Fruit fly (Drosophila melanogaster): Measurements from ENCODE around the gene CG8132.
A peak's percentile ranks its signal among the peaks of the same experiment; 100 is the strongest.

Gene CG8132

DNA sequence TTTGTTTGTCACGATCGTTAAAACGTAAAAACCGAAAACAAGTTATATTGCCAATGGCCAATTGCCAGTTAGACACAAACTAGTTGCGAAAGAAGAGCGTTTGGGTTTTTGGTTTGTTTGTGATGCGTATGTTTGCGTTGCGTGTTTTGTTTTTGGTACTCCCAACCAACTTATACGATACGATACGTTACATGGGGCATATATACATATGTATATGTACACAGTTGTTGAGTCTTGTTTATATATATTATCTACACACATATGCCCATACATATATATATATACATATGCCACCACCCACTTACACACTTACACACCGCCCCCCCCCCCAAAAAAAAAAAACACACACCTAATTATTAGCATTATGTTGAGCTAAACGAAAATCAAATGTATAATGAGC is 47.0 kb downstream of the CG8132 start:
- peak; percentile 30 for TF ChIP-seq CG6813 (GFP tag; optimal IDR thresholded peaks at IDR 0.05)
- no peak for TF ChIP-seq Hey (tag; optimal IDR thresholded peaks at IDR 0.05)
- TF ChIP-seq grn (GFP tag; optimal IDR thresholded peaks at IDR 0.05), result no peak
- TF ChIP-seq pum (GFP tag; optimal IDR thresholded peaks at IDR 0.05), result no peak
- no peak for TF ChIP-seq nom (GFP tag; optimal IDR thresholded peaks at IDR 0.05)
- TF ChIP-seq so (GFP tag; IDR thresholded peaks at IDR 0.05), result no peak
- peak; percentile 46 for TF ChIP-seq CG10543 (GFP tag; optimal IDR thresholded peaks at IDR 0.05)
- no peak for TF ChIP-seq H2.0 (GFP tag; IDR thresholded peaks at IDR 0.05)
- TF ChIP-seq CG32532 (GFP tag; IDR thresholded peaks at IDR 0.05), result no peak
- no peak for TF ChIP-seq da (GFP tag; optimal IDR thresholded peaks at IDR 0.05)
- peak; percentile 9 for TF ChIP-seq Meics (GFP tag; optimal IDR thresholded peaks at IDR 0.05)
- TF ChIP-seq CG34376 (GFP tag; optimal IDR thresholded peaks at IDR 0.05), result peak; percentile 28
- TF ChIP-seq p53 (GFP tag; optimal IDR thresholded peaks at IDR 0.05), result no peak
- no peak for TF ChIP-seq br (optimal IDR thresholded peaks at IDR 0.05)
- no peak for TF ChIP-seq ind (GFP tag; optimal IDR thresholded peaks at IDR 0.05)
- TF ChIP-seq HmgZ (tag; optimal IDR thresholded peaks at IDR 0.05), result peak; percentile 2
- peak; percentile 41 for TF ChIP-seq BtbVII (GFP tag; optimal IDR thresholded peaks at IDR 0.05)
- no peak for TF ChIP-seq grau (tag; optimal IDR thresholded peaks at IDR 0.05)
- TF ChIP-seq CG30403 (GFP tag; optimal IDR thresholded peaks at IDR 0.05), result no peak
- 0 out of 2 replicates have a peak, but pooled peaks have one; percentile 19 for TF ChIP-seq E2f2 (GFP tag; IDR thresholded peaks at IDR 0.05)
- no peak for TF ChIP-seq nau (GFP tag; optimal IDR thresholded peaks at IDR 0.05)
- TF ChIP-seq ap (GFP tag; IDR thresholded peaks at IDR 0.05), result no peak
- no peak for TF ChIP-seq CG17829 (tag; optimal IDR thresholded peaks at IDR 0.05)
- TF ChIP-seq CG17359 (tag; optimal IDR thresholded peaks at IDR 0.05), result peak; percentile 36
- TF ChIP-seq lola (GFP tag; optimal IDR thresholded peaks at IDR 0.05), result no peak
- peak; percentile 52 for TF ChIP-seq ATbp (GFP tag; optimal IDR thresholded peaks at IDR 0.05)
- peak; percentile 25 for TF ChIP-seq PHDP (tag; optimal IDR thresholded peaks at IDR 0.05)
- TF ChIP-seq CG34224 (GFP tag; IDR thresholded peaks at IDR 0.05; ENCODE audit: partially characterized antibody), result no peak
- TF ChIP-seq CG7271 (tag; optimal IDR thresholded peaks at IDR 0.05), result no peak
- TF ChIP-seq Hand (GFP tag; optimal IDR thresholded peaks at IDR 0.05), result no peak
- TF ChIP-seq Fer1 (GFP tag; optimal IDR thresholded peaks at IDR 0.05), result peak; percentile 54
- no peak for TF ChIP-seq ab (GFP tag; optimal IDR thresholded peaks at IDR 0.05)
- TF ChIP-seq Hmx (GFP tag; optimal IDR thresholded peaks at IDR 0.05), result no peak
- no peak for TF ChIP-seq CG9727 (GFP tag; optimal IDR thresholded peaks at IDR 0.05)
- TF ChIP-seq CG6254 (GFP tag; optimal IDR thresholded peaks at IDR 0.05), result no peak
- TF ChIP-seq her (GFP tag; optimal IDR thresholded peaks at IDR 0.05), result no peak
- no peak for TF ChIP-seq Lhr (GFP tag; optimal IDR thresholded peaks at IDR 0.05)
- TF ChIP-seq NFAT (GFP tag; IDR thresholded peaks at IDR 0.05), result no peak
- TF ChIP-seq Ssrp (tag; optimal IDR thresholded peaks at IDR 0.05), result no peak
- TF ChIP-seq gt (GFP tag; IDR thresholded peaks at IDR 0.05), result no peak
- no peak for TF ChIP-seq Aef1 (GFP tag; IDR thresholded peaks at IDR 0.05)
- no peak for TF ChIP-seq CG7372 (GFP tag; IDR thresholded peaks at IDR 0.05)
- no peak for TF ChIP-seq Dfd (GFP tag; optimal IDR thresholded peaks at IDR 0.05)
- no peak for TF ChIP-seq vfl (GFP tag; optimal IDR thresholded peaks at IDR 0.05)
- TF ChIP-seq CG2199 (GFP tag; IDR thresholded peaks at IDR 0.05), result no peak
- TF ChIP-seq CG10321 (GFP tag; IDR thresholded peaks at IDR 0.05), result no peak
- no peak for TF ChIP-seq GATAe (GFP tag; conservative IDR thresholded peaks at IDR 0.05)
- no peak for TF ChIP-seq Six4 (GFP tag; optimal IDR thresholded peaks at IDR 0.05)
- TF ChIP-seq Fer3 (tag; optimal IDR thresholded peaks at IDR 0.05), result peak; percentile 18
- no peak for TF ChIP-seq Atf3 (GFP tag; optimal IDR thresholded peaks at IDR 0.05)
- no peak for TF ChIP-seq gce (GFP tag; IDR thresholded peaks at IDR 0.05)
- peak; percentile 4 for TF ChIP-seq pfk (GFP tag; optimal IDR thresholded peaks at IDR 0.05)
